Fruit fly (Drosophila melanogaster) whole organism, prepupa: ENCODE data around the gene SKIP.

Experiments
- Blimp-1 ChIP-seq: fragments of 200-800 bp; sonication (Bioruptor generic); optimal IDR thresholded peaks from 3 replicates; lab custom pipeline; 2017; ENCODE audit warnings: missing biosample characterization, missing genetic modification characterization, mild to moderate bottlenecking, moderate library complexity, missing genetic modification reagents
- CG10631 ChIP-seq: fragments of 200-800 bp; sonication (Bioruptor generic); optimal IDR thresholded peaks from 2 replicates; lab custom pipeline; 2016; ENCODE audit warnings: missing biosample characterization, missing genetic modification characterization
- CG10669 ChIP-seq: fragments of 200-800 bp; sonication (Bioruptor generic); optimal IDR thresholded peaks from 3 replicates; lab custom pipeline; 2018; ENCODE audit warnings: missing biosample characterization, mild to moderate bottlenecking, missing genetic modification characterization, moderate library complexity
- CG11294 ChIP-seq: fragments of 200-800 bp; sonication (Bioruptor generic); IDR thresholded peaks from 2 replicates; pipeline ENCODE4 v1.3.6; 2022; ENCODE audit warnings: missing biosample characterization, missing genetic modification characterization
- CG15336 ChIP-seq: fragments of 200-800 bp; sonication (Bioruptor generic); IDR thresholded peaks from 2 replicates; pipeline ENCODE4 v1.3.6; 2022; ENCODE audit warnings: missing biosample characterization, missing genetic modification characterization
- CG16779 ChIP-seq: fragments of 200-800 bp; sonication (Bioruptor generic); optimal IDR thresholded peaks from 3 replicates; lab custom pipeline; 2017; ENCODE audit warnings: missing biosample characterization, mild to moderate bottlenecking, missing genetic modification characterization
- CG3032 ChIP-seq: fragments of 200-800 bp; optimal IDR thresholded peaks from 2 replicates; lab custom pipeline; 2019; ENCODE audit warnings: missing biosample characterization, mild to moderate bottlenecking, missing genetic modification characterization, moderate library complexity
- CG31627 ChIP-seq: fragments of 200-800 bp; sonication (Bioruptor generic); optimal IDR thresholded peaks from 3 replicates; lab custom pipeline; 2016; ENCODE audit warnings: missing biosample characterization, missing genetic modification characterization
- CG32006 ChIP-seq: fragments of 200-800 bp; sonication (Bioruptor generic); optimal IDR thresholded peaks from 3 replicates; lab custom pipeline; 2017; ENCODE audit warnings: missing biosample characterization, mild to moderate bottlenecking, missing genetic modification characterization
- CG3919 ChIP-seq: fragments of 200-800 bp; sonication (Bioruptor generic); optimal IDR thresholded peaks from 3 replicates; lab custom pipeline; 2016; ENCODE audit warnings: missing biosample characterization, missing genetic modification characterization
- CG6163 ChIP-seq: fragments of 200-800 bp; sonication (Bioruptor generic); IDR thresholded peaks from 3 replicates; pipeline ENCODE4 v1.3.6; 2022; ENCODE audit warnings: missing biosample characterization, missing genetic modification characterization
- CG6276 ChIP-seq: fragments of 200-800 bp; sonication (Bioruptor generic); optimal IDR thresholded peaks from 2 replicates; lab custom pipeline; 2017; ENCODE audit warnings: missing biosample characterization, mild to moderate bottlenecking, missing genetic modification characterization
- CG6792 ChIP-seq: fragments of 200-800 bp; sonication (Bioruptor generic); optimal IDR thresholded peaks from 3 replicates; lab custom pipeline; 2016; ENCODE audit warnings: missing biosample characterization, missing genetic modification characterization
- CG7368 ChIP-seq: fragments of 200-800 bp; sonication (Bioruptor generic); optimal IDR thresholded peaks from 3 replicates; lab custom pipeline; 2016; ENCODE audit warnings: missing biosample characterization, missing genetic modification characterization
- CG8119 ChIP-seq: fragments of 200-800 bp; sonication (Bioruptor generic); IDR thresholded peaks from 3 replicates; pipeline ENCODE4 v1.3.6; 2022; ENCODE audit warnings: missing biosample characterization, missing genetic modification characterization
- CG8319 ChIP-seq: fragments of 200-800 bp; sonication (Bioruptor generic); optimal IDR thresholded peaks from 3 replicates; lab custom pipeline; 2016; ENCODE audit warnings: missing biosample characterization, missing genetic modification characterization
- CG9139 ChIP-seq: fragments of 200-800 bp; sonication (Bioruptor generic); optimal IDR thresholded peaks from 3 replicates; lab custom pipeline; 2017; ENCODE audit warnings: missing biosample characterization, mild to moderate bottlenecking, missing genetic modification characterization
- Eip75B ChIP-seq: fragments of 200-800 bp; sonication (Bioruptor generic); optimal IDR thresholded peaks from 3 replicates; lab custom pipeline; 2016; ENCODE audit warnings: missing biosample characterization, missing genetic modification characterization
- Eip78C ChIP-seq: fragments of 200-800 bp; sonication (Bioruptor generic); peaks from one replicate; lab custom pipeline; 2016; ENCODE audit warnings: missing biosample characterization, missing genetic modification characterization
- Eip93F ChIP-seq: fragments of 200-800 bp; sonication (Bioruptor generic); optimal IDR thresholded peaks from 2 replicates; lab custom pipeline; 2016; ENCODE audit warnings: missing biosample characterization, mild to moderate bottlenecking, missing genetic modification characterization
- Ets96B ChIP-seq: fragments of 200-800 bp; optimal IDR thresholded peaks from 2 replicates; lab custom pipeline; 2019; ENCODE audit warnings: missing biosample characterization, mild to moderate bottlenecking, missing genetic modification characterization, moderate library complexity
- Gug ChIP-seq: fragments of 200-800 bp; sonication (Bioruptor generic); IDR thresholded peaks from 2 replicates; pipeline ENCODE4 v1.3.6; 2022; ENCODE audit warnings: missing biosample characterization, missing genetic modification characterization
- Hr4 ChIP-seq: fragments of 200-800 bp; sonication (Bioruptor generic); optimal IDR thresholded peaks from 3 replicates; lab custom pipeline; 2016; ENCODE audit warnings: missing biosample characterization, missing genetic modification characterization
- Lpt ChIP-seq: fragments of 200-800 bp; sonication (Bioruptor generic); optimal IDR thresholded peaks from 3 replicates; lab custom pipeline; 2016; ENCODE audit warnings: missing biosample characterization, missing genetic modification characterization
- Met ChIP-seq: fragments of 200-800 bp; sonication (Bioruptor generic); optimal IDR thresholded peaks from 3 replicates; lab custom pipeline; 2016; ENCODE audit warnings: missing biosample characterization, missing genetic modification characterization
- OdsH ChIP-seq: fragments of 200-800 bp; sonication (Bioruptor generic); optimal IDR thresholded peaks from 3 replicates; lab custom pipeline; 2016; ENCODE audit warnings: missing biosample characterization, missing genetic modification characterization
- Smox ChIP-seq: fragments of 200-800 bp; sonication (Bioruptor generic); optimal IDR thresholded peaks from 3 replicates; lab custom pipeline; 2016; ENCODE audit warnings: missing biosample characterization, missing genetic modification characterization
- Sox14 ChIP-seq: fragments of 200-800 bp; sonication (Bioruptor generic); optimal IDR thresholded peaks from 3 replicates; lab custom pipeline; 2016; ENCODE audit warnings: missing biosample characterization, missing genetic modification characterization
- Sox15 ChIP-seq: fragments of 200-800 bp; sonication (Bioruptor generic); optimal IDR thresholded peaks from 3 replicates; lab custom pipeline; 2016; ENCODE audit warnings: missing biosample characterization, missing genetic modification characterization
- acj6 ChIP-seq: fragments of 200-800 bp; sonication (Bioruptor generic); optimal IDR thresholded peaks from 3 replicates; lab custom pipeline; 2016; ENCODE audit warnings: missing biosample characterization, missing genetic modification characterization
- cyc ChIP-seq: fragments of 200-800 bp; sonication (Bioruptor generic); optimal IDR thresholded peaks from 3 replicates; lab custom pipeline; 2016; ENCODE audit warnings: missing biosample characterization, missing genetic modification characterization
- dac ChIP-seq: fragments of 200-800 bp; sonication (Bioruptor generic); optimal IDR thresholded peaks from 2 replicates; lab custom pipeline; 2017; ENCODE audit warnings: missing biosample characterization, mild to moderate bottlenecking, missing genetic modification characterization
- dsx ChIP-seq: fragments of 200-800 bp; optimal IDR thresholded peaks from 3 replicates; lab custom pipeline; 2019; ENCODE audit warnings: missing biosample characterization, mild to moderate bottlenecking, missing genetic modification characterization, moderate library complexity; ENCODE audit not compliant: poor library complexity, severe bottlenecking
- eg ChIP-seq: fragments of 200-800 bp; sonication (Bioruptor generic); IDR thresholded peaks from 3 replicates; pipeline ENCODE4 v1.3.6; 2022; ENCODE audit warnings: missing biosample characterization, missing genetic modification characterization
- esn ChIP-seq: fragments of 200-800 bp; sonication (Bioruptor generic); optimal IDR thresholded peaks from 2 replicates; lab custom pipeline; 2016; ENCODE audit warnings: missing biosample characterization, mild to moderate bottlenecking, missing genetic modification characterization, moderate library complexity
- fkh ChIP-seq: fragments of 200-800 bp; sonication (Bioruptor generic); optimal IDR thresholded peaks from 3 replicates; lab custom pipeline; 2017; ENCODE audit warnings: missing biosample characterization, mild to moderate bottlenecking, missing genetic modification characterization, moderate library complexity
- lz ChIP-seq: fragments of 200-800 bp; sonication (Bioruptor generic); optimal IDR thresholded peaks from 3 replicates; lab custom pipeline; 2016; ENCODE audit warnings: missing biosample characterization, missing genetic modification characterization
- net ChIP-seq: fragments of 200-800 bp; sonication (Bioruptor generic); optimal IDR thresholded peaks from 3 replicates; lab custom pipeline; 2016; ENCODE audit warnings: missing biosample characterization, missing genetic modification characterization
- pdm3 ChIP-seq: fragments of 200-800 bp; sonication (Bioruptor generic); optimal IDR thresholded peaks from 3 replicates; lab custom pipeline; 2016; ENCODE audit warnings: missing biosample characterization, missing genetic modification characterization
- spab ChIP-seq: fragments of 200-800 bp; sonication (Bioruptor generic); optimal IDR thresholded peaks from 2 replicates; lab custom pipeline; 2017; ENCODE audit warnings: missing biosample characterization, mild to moderate bottlenecking, missing genetic modification characterization, missing genetic modification reagents
- ss ChIP-seq, 2 experiments: fragments of 200-800 bp; sonication (Bioruptor generic); optimal IDR thresholded peaks; 2 replicates in 1 of 2; 3 replicates in 1 of 2; lab custom pipeline; 2017 to 2018; ENCODE audit warnings: mild to moderate bottlenecking in 2 of 2, missing biosample characterization in 2 of 2, missing genetic modification characterization in 2 of 2, moderate library complexity in 1 of 2
- svp ChIP-seq: fragments of 200-800 bp; sonication (Bioruptor generic); peaks from one replicate; lab custom pipeline; 2016; ENCODE audit warnings: missing biosample characterization, missing genetic modification characterization
- topi ChIP-seq: fragments of 200-800 bp; sonication (Bioruptor generic); optimal IDR thresholded peaks from 3 replicates; lab custom pipeline; 2016; ENCODE audit warnings: missing biosample characterization, missing genetic modification characterization
- vri ChIP-seq: fragments of 200-800 bp; sonication (Bioruptor generic); optimal IDR thresholded peaks from 3 replicates; lab custom pipeline; 2016; ENCODE audit warnings: missing biosample characterization, mild to moderate bottlenecking, missing genetic modification characterization

The SKIP gene

DNA sequence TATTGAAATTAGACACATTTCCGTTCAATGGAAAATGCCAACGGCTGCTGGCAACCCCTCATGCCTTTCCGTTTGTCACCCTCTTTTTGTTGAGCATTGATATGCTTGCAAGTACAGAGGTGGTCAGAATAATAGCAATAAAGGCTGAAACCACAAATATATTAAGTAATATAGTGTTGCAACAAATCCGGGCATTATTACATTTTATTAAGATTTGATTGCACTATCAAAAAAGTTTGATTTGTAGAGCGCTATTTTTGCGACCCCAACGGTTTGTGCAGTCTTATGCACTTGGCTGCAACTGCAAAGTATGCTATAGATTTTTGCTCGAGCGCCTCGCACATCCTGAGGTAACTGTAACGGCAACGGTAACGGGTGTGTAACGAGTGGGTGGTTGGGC lies 126.6 kb downstream of the SKIP start (continued):
- peak; percentile 67 for TF ChIP-seq pdm3
- peak; percentile 53 for TF ChIP-seq Sox14 (GFP tag; lab: Kevin White, UChicago)
- no peak for TF ChIP-seq CG16779
- TF ChIP-seq Eip93F (GFP tag; lab: Kevin White, UChicago) = no peak
- TF ChIP-seq CG10631 = peak; percentile 54
- TF ChIP-seq ss (GFP tag; optimal IDR thresholded peaks at IDR 0.05; lab: Kevin White, UChicago) = peak in 1 of 2 experiments; percentile 56
- no peak for TF ChIP-seq CG9139 (GFP tag; lab: Kevin White, UChicago)
- TF ChIP-seq CG15336 (GFP tag; lab: Robert Waterston, UW) = peak; percentile 49
- no peak for TF ChIP-seq spab (GFP tag; lab: Kevin White, UChicago)
- TF ChIP-seq Ets96B (tag; lab: Kevin White, UChicago) = peak; percentile 69
- no peak for TF ChIP-seq fkh (GFP tag; lab: Kevin White, UChicago)
- peak; percentile 66; the same call in 2 of the 3 replicates for TF ChIP-seq eg (GFP tag; lab: Robert Waterston, UW)
- no peak for TF ChIP-seq Lpt (GFP tag; lab: Kevin White, UChicago)
- no peak for TF ChIP-seq CG11294 (GFP tag; lab: Robert Waterston, UW)
- peak; percentile 60 for TF ChIP-seq cyc (GFP tag; lab: Kevin White, UChicago)
- peak; percentile 67 for TF ChIP-seq Eip78C (GFP tag; lab: Kevin White, UChicago)

DNA sequence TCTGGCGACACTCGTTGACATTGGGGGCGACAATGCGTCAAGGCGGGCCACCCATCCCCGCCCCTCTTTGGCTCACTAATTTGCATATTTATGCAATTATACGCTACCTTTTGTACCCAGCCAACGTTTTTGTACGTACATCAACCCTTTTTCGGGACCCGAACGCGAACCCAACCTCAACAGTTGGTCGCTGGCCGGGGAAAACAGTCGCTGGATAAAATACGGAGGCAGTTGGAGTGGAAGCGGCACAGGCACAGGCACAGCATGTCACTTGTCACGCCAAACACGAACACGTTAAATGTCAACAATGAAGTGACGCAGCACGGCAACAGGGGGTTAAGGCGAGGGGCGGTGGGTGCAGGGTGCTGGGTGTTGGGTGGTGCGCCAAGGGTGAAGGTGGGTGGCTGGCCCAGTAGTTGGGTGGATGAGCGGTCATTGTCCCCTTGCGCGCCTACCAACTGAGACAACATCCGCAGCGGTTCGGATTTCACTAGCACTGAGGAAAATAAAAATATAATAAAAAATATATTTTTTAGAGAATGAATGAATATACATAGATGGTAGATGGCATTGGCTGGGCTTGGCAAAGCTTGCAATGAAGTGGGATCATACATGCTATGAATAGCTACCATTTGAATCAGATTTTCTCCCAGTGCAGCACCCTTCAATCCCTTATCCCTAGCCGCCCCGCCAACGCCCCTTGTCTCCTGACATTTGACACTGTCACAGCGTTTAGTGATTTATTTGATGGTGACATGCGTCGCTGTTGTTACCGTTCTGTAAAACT lies 127.2 kb downstream of the SKIP start:
- peak; percentile 14 for TF ChIP-seq CG10631
- TF ChIP-seq CG6163 = peak; percentile 50; the same call in 2 of the 3 replicates
- no peak for TF ChIP-seq Blimp-1 (GFP tag; lab: Kevin White, UChicago)
- TF ChIP-seq dsx (GFP tag; lab: Kevin White, UChicago) = no peak
- no peak for TF ChIP-seq Lpt (GFP tag; lab: Kevin White, UChicago)

DNA sequence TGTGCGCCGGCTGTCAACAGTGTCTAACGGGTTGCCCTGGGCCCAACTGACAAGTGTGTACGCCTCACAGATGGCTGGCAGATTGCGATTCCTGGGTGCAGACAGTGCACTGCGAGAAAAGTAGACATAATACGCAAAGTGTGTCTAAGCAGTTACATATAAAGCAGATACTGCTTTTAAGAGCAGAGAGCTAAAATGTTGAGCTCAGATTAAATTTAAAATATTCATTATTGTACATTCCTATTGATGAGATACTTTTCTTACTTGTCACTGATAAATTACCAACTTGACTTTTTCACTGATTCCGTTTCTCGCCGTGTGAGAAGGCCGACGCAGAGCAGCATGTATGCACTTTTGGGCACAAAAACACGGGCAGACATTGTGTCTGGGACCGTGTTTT lies 133.7 kb downstream of the SKIP start:
- TF ChIP-seq CG15336 (GFP tag; lab: Robert Waterston, UW) = peak; percentile 57
- peak in 1 of 2 experiments; percentile 3 for TF ChIP-seq ss (GFP tag; optimal IDR thresholded peaks at IDR 0.05; lab: Kevin White, UChicago)
- TF ChIP-seq svp (GFP tag; lab: Kevin White, UChicago) = peak; percentile 65
- TF ChIP-seq Sox15 (GFP tag; lab: Kevin White, UChicago) = no peak
- peak; percentile 15 for TF ChIP-seq lz (GFP tag; lab: Kevin White, UChicago)
- peak; percentile 22 for TF ChIP-seq OdsH (GFP tag; lab: Kevin White, UChicago)
- TF ChIP-seq CG3919 (GFP tag; lab: Kevin White, UChicago) = peak; percentile 25
- TF ChIP-seq CG11294 (GFP tag; lab: Robert Waterston, UW) = 0 out of 2 replicates have a peak, but pooled peaks have one; percentile 36
- TF ChIP-seq CG7368 (GFP tag; lab: Kevin White, UChicago) = no peak
- TF ChIP-seq CG10631 = peak; percentile 16
- TF ChIP-seq Eip75B (GFP tag; lab: Kevin White, UChicago) = peak; percentile 22
- TF ChIP-seq esn (GFP tag; lab: Kevin White, UChicago) = peak; percentile 10
- TF ChIP-seq Gug = peak; percentile 40; the same call in 1 of the 2 replicates
- peak; percentile 14 for TF ChIP-seq dsx (GFP tag; lab: Kevin White, UChicago)
- TF ChIP-seq Hr4 (GFP tag; lab: Kevin White, UChicago) = peak; percentile 42
- TF ChIP-seq Eip78C (GFP tag; lab: Kevin White, UChicago) = peak; percentile 72
- TF ChIP-seq Lpt (GFP tag; lab: Kevin White, UChicago) = no peak
- no peak for TF ChIP-seq dac (GFP tag; lab: Kevin White, UChicago)
- TF ChIP-seq CG6276 (GFP tag; lab: Kevin White, UChicago) = no peak
- TF ChIP-seq fkh (GFP tag; lab: Kevin White, UChicago) = no peak
- TF ChIP-seq CG3032 (tag; lab: Kevin White, UChicago) = no peak
- TF ChIP-seq Sox14 (GFP tag; lab: Kevin White, UChicago) = peak; percentile 7
- TF ChIP-seq CG31627 (GFP tag; lab: Kevin White, UChicago) = peak; percentile 6
- TF ChIP-seq eg (GFP tag; lab: Robert Waterston, UW) = peak; percentile 45; the same call in 2 of the 3 replicates
- TF ChIP-seq net = no peak
- no peak for TF ChIP-seq CG10669
- peak; percentile 10 for TF ChIP-seq topi (GFP tag; lab: Kevin White, UChicago)
- TF ChIP-seq CG32006 (GFP tag; lab: Kevin White, UChicago) = peak; percentile 34
- TF ChIP-seq Ets96B (tag; lab: Kevin White, UChicago) = peak; percentile 3
- TF ChIP-seq CG8319 = no peak
- TF ChIP-seq acj6 (GFP tag; lab: Kevin White, UChicago) = no peak
- peak; percentile 5 for TF ChIP-seq Met (GFP tag; lab: Kevin White, UChicago)
- TF ChIP-seq vri (GFP tag; lab: Kevin White, UChicago) = no peak
- TF ChIP-seq pdm3 = peak; percentile 15
- peak; percentile 0 for TF ChIP-seq Smox (GFP tag; lab: Kevin White, UChicago)
- TF ChIP-seq CG6792 (GFP tag; lab: Kevin White, UChicago) = no peak
- peak; percentile 34; the same call in 1 of the 3 replicates for TF ChIP-seq CG8119 (GFP tag; lab: Robert Waterston, UW)
